Worm (Caenorhabditis elegans): ENCODE data around the gene gmps-1.

ce11 chrII:10887097-10887496 lies 18.6 kb upstream of the gmps-1 start:
- TF ChIP-seq fos-1 (tag; optimal IDR thresholded peaks at IDR 0.05) (no peak), nhr-76 (tag; optimal IDR thresholded peaks at IDR 0.05) (no peak), hif-1 (tag; optimal IDR thresholded peaks at IDR 0.05) (no peak), zag-1 (tag; optimal IDR thresholded peaks at IDR 0.05) (no peak), lin-15B (tag; optimal IDR thresholded peaks at IDR 0.05) (no peak), R02D3.7 (tag; optimal IDR thresholded peaks at IDR 0.05) (no peak)
